Worm (Caenorhabditis elegans): ENCODE results near the gene kvs-3.

- no peak for TF ChIP-seq sem-2 (GFP tag; optimal IDR thresholded peaks at IDR 0.05)
- no peak for TF ChIP-seq sptf-1 (tag; optimal IDR thresholded peaks at IDR 0.05)
- TF ChIP-seq elt-3 (tag; optimal IDR thresholded peaks at IDR 0.05), result no peak
- TF ChIP-seq nhr-12 (tag; optimal IDR thresholded peaks at IDR 0.05), result no peak
- no peak for TF ChIP-seq lin-13 (tag; optimal IDR thresholded peaks at IDR 0.05)
- no peak for TF ChIP-seq lin-32 (GFP tag; optimal IDR thresholded peaks at IDR 0.05)
- TF ChIP-seq elt-1 (tag; optimal IDR thresholded peaks at IDR 0.05; ENCODE audit: borderline replicate concordance, insufficient read depth), result no peak
- no peak for TF ChIP-seq unc-39 (tag; optimal IDR thresholded peaks at IDR 0.05)
- no peak for TF ChIP-seq nhr-237 (tag; optimal IDR thresholded peaks at IDR 0.05)
Measured at ce11 chrV:9327691-9328090, 9.6 kb downstream of the kvs-3 start.
